Fruit fly (Drosophila melanogaster): ENCODE measurements around the gene CG44270.
A peak's percentile ranks its signal among the peaks of the same experiment; 100 is the strongest.

CG44270 gene

dm6 chr2L:20530766-20531165 lies at the start of gene CG44270:
Gene CG44270, plus strand, starts transcription at chr2L:20531066.
- TF ChIP-seq CTCF (optimal IDR thresholded peaks at IDR 0.05), result no peak
- no peak for TF ChIP-seq CG8478 (optimal IDR thresholded peaks at IDR 0.05)

- no peak for TF ChIP-seq CG8478 (optimal IDR thresholded peaks at IDR 0.05)
- peak; percentile 67 to 77 for TF ChIP-seq CTCF (optimal IDR thresholded peaks at IDR 0.05)
Measured at dm6 chr2L:20481139-20481858, 49.6 kb upstream of the CG44270 start.

dm6 chr2L:20483603-20484002 lies 47.3 kb upstream of the CG44270 start:
- TF ChIP-seq CTCF (optimal IDR thresholded peaks at IDR 0.05), result no peak
- no peak for TF ChIP-seq CG8478 (optimal IDR thresholded peaks at IDR 0.05)

dm6 chr2L:20486050-20486751 lies 44.7 kb upstream of the CG44270 start:
- TF ChIP-seq CG8478 (optimal IDR thresholded peaks at IDR 0.05) (no peak), CTCF (optimal IDR thresholded peaks at IDR 0.05) (no peak)

dm6 chr2L:20486752-20487141 lies 44.1 kb upstream of the CG44270 start:
- TF ChIP-seq CTCF (optimal IDR thresholded peaks at IDR 0.05) (no peak), CG8478 (optimal IDR thresholded peaks at IDR 0.05) (no peak)

dm6 chr2L:20487723-20488122 lies 43.1 kb upstream of the CG44270 start:
- TF ChIP-seq CG8478 (optimal IDR thresholded peaks at IDR 0.05) (no peak), CTCF (optimal IDR thresholded peaks at IDR 0.05) (no peak)

dm6 chr2L:20488128-20488527 lies 42.7 kb upstream of the CG44270 start:
- TF ChIP-seq CG8478 (optimal IDR thresholded peaks at IDR 0.05), result no peak
- TF ChIP-seq CTCF (optimal IDR thresholded peaks at IDR 0.05), result peak; percentile 81 to 91

dm6 chr2L:20494423-20495052 lies 36.3 kb upstream of the CG44270 start, which contains the start of gene CG34007:
Gene CG34007, plus strand, starts transcription at chr2L:20495030.
- peak; percentile 12 to 52 for TF ChIP-seq CTCF (optimal IDR thresholded peaks at IDR 0.05)
- no peak for TF ChIP-seq CG8478 (optimal IDR thresholded peaks at IDR 0.05)

- no peak for TF ChIP-seq CG8478 (optimal IDR thresholded peaks at IDR 0.05)
- TF ChIP-seq CTCF (optimal IDR thresholded peaks at IDR 0.05), result no peak
Measured at dm6 chr2L:20527027-20527426, 3.8 kb upstream of the CG44270 start.

dm6 chr2L:20539196-20539879 lies 8.5 kb downstream of the CG44270 start:
- TF ChIP-seq CTCF (optimal IDR thresholded peaks at IDR 0.05) (no peak), CG8478 (optimal IDR thresholded peaks at IDR 0.05) (no peak)

- TF ChIP-seq CTCF (optimal IDR thresholded peaks at IDR 0.05), result no peak
Measured at dm6 chr2L:20561120-20561675, 30.3 kb downstream of the CG44270 start.

- TF ChIP-seq CTCF (optimal IDR thresholded peaks at IDR 0.05), result no peak
- no peak for TF ChIP-seq CG8478 (optimal IDR thresholded peaks at IDR 0.05)
Measured at dm6 chr2L:20561796-20562411, 31.0 kb downstream of the CG44270 start.

dm6 chr2L:20575939-20576338 lies 45.1 kb downstream of the CG44270 start:
- peak; percentile 60 to 70 for TF ChIP-seq CTCF (optimal IDR thresholded peaks at IDR 0.05)
- no peak for TF ChIP-seq CG8478 (optimal IDR thresholded peaks at IDR 0.05)

All from S2 (cell line).